Fruit fly (Drosophila melanogaster) whole organism, prepupa: ENCODE data around the gene CG6661.

ENCODE experiments used
- Blimp-1 ChIP-seq: fragments of 200-800 bp; sonication (Bioruptor generic); optimal IDR thresholded peaks from 3 replicates; lab custom pipeline; 2017; ENCODE audit warnings: missing biosample characterization, missing genetic modification characterization, mild to moderate bottlenecking, moderate library complexity, missing genetic modification reagents
- CG34406 ChIP-seq: fragments of 200-800 bp; sonication (Bioruptor generic); optimal IDR thresholded peaks from 3 replicates; lab custom pipeline; 2016; ENCODE audit warnings: missing biosample characterization, missing genetic modification characterization
- CG3919 ChIP-seq: fragments of 200-800 bp; sonication (Bioruptor generic); optimal IDR thresholded peaks from 3 replicates; lab custom pipeline; 2016; ENCODE audit warnings: missing biosample characterization, missing genetic modification characterization
- CG8119 ChIP-seq: fragments of 200-800 bp; sonication (Bioruptor generic); IDR thresholded peaks from 3 replicates; pipeline ENCODE4 v1.3.6; 2022; ENCODE audit warnings: missing biosample characterization, missing genetic modification characterization
- Hr39 ChIP-seq: fragments of 200-800 bp; sonication (Bioruptor generic); optimal IDR thresholded peaks from 2 replicates; lab custom pipeline; 2016; ENCODE audit warnings: missing biosample characterization, missing genetic modification characterization
- Sox102F ChIP-seq: fragments of 200-800 bp; sonication (Bioruptor generic); optimal IDR thresholded peaks from 2 replicates; lab custom pipeline; 2016; ENCODE audit warnings: missing biosample characterization, mild to moderate bottlenecking, missing genetic modification characterization
- vri ChIP-seq: fragments of 200-800 bp; sonication (Bioruptor generic); optimal IDR thresholded peaks from 3 replicates; lab custom pipeline; 2016; ENCODE audit warnings: missing biosample characterization, mild to moderate bottlenecking, missing genetic modification characterization

DNA sequence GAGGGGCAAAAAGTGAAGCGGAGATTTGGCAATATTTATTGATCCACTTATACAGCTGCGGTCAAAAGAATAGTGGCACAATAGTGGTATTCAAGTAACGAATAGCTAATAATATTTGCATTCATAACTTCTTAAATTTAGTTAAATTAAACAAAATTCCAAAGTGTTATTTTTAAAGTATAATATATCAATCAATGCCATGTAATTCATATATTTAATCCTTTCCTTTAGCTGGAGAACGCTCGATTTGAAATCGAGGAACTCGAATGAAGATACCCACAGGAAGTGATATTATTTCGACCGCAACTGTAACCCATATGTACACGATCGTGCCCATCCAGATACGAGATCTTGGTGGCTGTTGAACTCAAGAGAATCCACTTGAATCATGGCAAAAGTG, 44.6 kb downstream of the CG6661 start:
- TF ChIP-seq CG8119 (no peak), CG3919 (GFP tag; lab: Kevin White, UChicago) (no peak), Sox102F (no peak), Blimp-1 (GFP tag; lab: Kevin White, UChicago) (no peak), Hr39 (GFP tag; lab: Kevin White, UChicago) (no peak), vri (no peak), CG34406 (GFP tag; lab: Kevin White, UChicago) (no peak)
